Fruit fly (Drosophila melanogaster) whole organism, wandering third instar larva: Measurements from ENCODE around the gene P5CDh1.
A peak's percentile ranks its signal among the peaks of the same experiment; 100 is the strongest.

Experiments
- Abd-B ChIP-seq: fragments of >200 bp; optimal IDR thresholded peaks from 2 replicates; lab custom pipeline; 2017; ENCODE audit warnings: missing biosample characterization, missing genetic modification characterization
- CG32264 ChIP-seq: fragments of 200-800 bp; sonication (Bioruptor generic); optimal IDR thresholded peaks from 2 replicates; lab custom pipeline; 2016; ENCODE audit warnings: missing biosample characterization, missing genetic modification characterization
- CG9705 ChIP-seq: fragments of 200-800 bp; sonication (Bioruptor generic); optimal IDR thresholded peaks from 2 replicates; lab custom pipeline; 2018; ENCODE audit warnings: missing biosample characterization, mild to moderate bottlenecking, missing genetic modification characterization
- CrebA ChIP-seq: fragments of 200-800 bp; sonication (Bioruptor generic); optimal IDR thresholded peaks from 2 replicates; lab custom pipeline; 2016; ENCODE audit warnings: missing biosample characterization, mild to moderate bottlenecking, missing genetic modification characterization, borderline replicate concordance
- Dfd ChIP-seq: fragments of >200 bp; optimal IDR thresholded peaks from 2 replicates; lab custom pipeline; 2017; ENCODE audit warnings: missing biosample characterization, missing genetic modification characterization
- Dif ChIP-seq: fragments of 200-275, 200-300 bp; sonication (Bioruptor generic); optimal IDR thresholded peaks from 2 replicates; lab custom pipeline; 2018; ENCODE audit warnings: missing biosample characterization, missing genetic modification characterization; ENCODE audit not compliant: partially characterized antibody
- GATAd ChIP-seq: sonication (Bioruptor generic); optimal IDR thresholded peaks from 2 replicates; lab custom pipeline; 2016; ENCODE audit warnings: missing biosample characterization, missing genetic modification characterization
- HLH106 ChIP-seq: fragments of 200-800 bp; optimal IDR thresholded peaks from 3 replicates; lab custom pipeline; 2019; ENCODE audit warnings: missing biosample characterization, mild to moderate bottlenecking, missing genetic modification characterization, moderate library complexity
- Hnf4 ChIP-seq: fragments of 200-800 bp; sonication (Bioruptor generic); optimal IDR thresholded peaks from 2 replicates; lab custom pipeline; 2016; ENCODE audit warnings: missing biosample characterization, mild to moderate bottlenecking, missing genetic modification characterization
- Hr78 ChIP-seq: fragments of >200 bp; optimal IDR thresholded peaks from 2 replicates; lab custom pipeline; 2017; ENCODE audit warnings: missing biosample characterization, missing genetic modification characterization
- Hr83 ChIP-seq: fragments of 200-300 bp; sonication (Bioruptor generic); optimal IDR thresholded peaks from 2 replicates; lab custom pipeline; 2016; ENCODE audit warnings: missing biosample characterization, mild to moderate bottlenecking, missing genetic modification characterization, moderate library complexity; ENCODE audit not compliant: poor library complexity, severe bottlenecking
- Jra ChIP-seq: sonication (Bioruptor generic); optimal IDR thresholded peaks from 2 replicates; lab custom pipeline; 2016; ENCODE audit warnings: missing biosample characterization, missing genetic modification characterization
- Mio ChIP-seq: sonication (Bioruptor generic); optimal IDR thresholded peaks from 2 replicates; lab custom pipeline; 2016; ENCODE audit warnings: missing biosample characterization, missing genetic modification characterization
- Myc ChIP-seq: fragments of >200 bp; optimal IDR thresholded peaks from 2 replicates; lab custom pipeline; 2017
- N ChIP-seq: fragments of >200 bp; optimal IDR thresholded peaks from 2 replicates; lab custom pipeline; 2018; ENCODE audit warnings: missing biosample characterization, missing external identifiers, missing genetic modification characterization
- OdsH ChIP-seq: fragments of 200-800 bp; sonication (Bioruptor generic); optimal IDR thresholded peaks from 2 replicates; lab custom pipeline; 2016; ENCODE audit warnings: missing biosample characterization, mild to moderate bottlenecking, missing genetic modification characterization
- Rel ChIP-seq, 2 experiments: fragments of 200-800 bp; sonication (Bioruptor generic) in 1 of 2; optimal IDR thresholded peaks; 2 replicates in 1 of 2; 3 replicates in 1 of 2; lab custom pipeline; 2016 to 2019; ENCODE audit warnings: mild to moderate bottlenecking in 2 of 2, missing biosample characterization in 2 of 2, missing genetic modification characterization in 2 of 2, moderate library complexity in 1 of 2
- Sp1 ChIP-seq: fragments of 200-800 bp; sonication (Bioruptor generic); optimal IDR thresholded peaks from 3 replicates; lab custom pipeline; 2019; ENCODE audit warnings: missing biosample characterization, mild to moderate bottlenecking, missing genetic modification characterization, moderate library complexity
- Vsx2 ChIP-seq: fragments of 200-300, 225-300 bp; sonication (Bioruptor generic); optimal IDR thresholded peaks from 2 replicates; lab custom pipeline; 2018; ENCODE audit warnings: missing biosample characterization, missing genetic modification characterization; ENCODE audit not compliant: partially characterized antibody
- br ChIP-seq: fragments of 200-800 bp; sonication (Bioruptor generic); optimal IDR thresholded peaks from 2 replicates; lab custom pipeline; 2016; ENCODE audit warnings: missing biosample characterization, missing genetic modification characterization
- brk ChIP-seq: fragments of 200-800 bp; sonication (Bioruptor generic); optimal IDR thresholded peaks from 2 replicates; lab custom pipeline; 2016; ENCODE audit warnings: missing biosample characterization, mild to moderate bottlenecking, missing genetic modification characterization
- dl ChIP-seq, 2 experiments: fragments of 175-275, 200-275 bp in 1 of 2; fragments of 200-275 bp in 1 of 2; sonication (Bioruptor generic); optimal IDR thresholded peaks; lab custom pipeline; 2018; ENCODE audit warnings: mild to moderate bottlenecking in 2 of 2, missing biosample characterization in 2 of 2, missing genetic modification characterization in 2 of 2, moderate library complexity in 2 of 2; ENCODE audit not compliant: partially characterized antibody in 2 of 2, insufficient read depth in 1 of 2
- dmrt93B ChIP-seq: fragments of 200-800 bp; sonication (Bioruptor generic); optimal IDR thresholded peaks from 2 replicates; lab custom pipeline; 2018; ENCODE audit warnings: missing biosample characterization, mild to moderate bottlenecking, missing genetic modification characterization
- dsf ChIP-seq: sonication (Bioruptor generic); optimal IDR thresholded peaks from 2 replicates; lab custom pipeline; 2016; ENCODE audit warnings: missing biosample characterization, missing genetic modification characterization, borderline replicate concordance
- ey ChIP-seq: fragments of 200-800 bp; sonication (Bioruptor generic); optimal IDR thresholded peaks from 2 replicates; lab custom pipeline; 2016; ENCODE audit warnings: missing biosample characterization, missing genetic modification characterization
- foxo ChIP-seq, 2 experiments: fragments of 200-800 bp; sonication (Bioruptor generic); optimal IDR thresholded peaks; 2 replicates in 1 of 2; 3 replicates in 1 of 2; lab custom pipeline; 2016 to 2017; ENCODE audit warnings: missing biosample characterization in 2 of 2, missing genetic modification characterization in 2 of 2
- fru ChIP-seq: fragments of 200-800 bp; sonication (Bioruptor generic); optimal IDR thresholded peaks from 3 replicates; lab custom pipeline; 2016; ENCODE audit warnings: missing biosample characterization, mild to moderate bottlenecking, missing genetic modification characterization
- h ChIP-seq: fragments of 200-800 bp; sonication (Bioruptor generic); optimal IDR thresholded peaks from 3 replicates; lab custom pipeline; 2016; ENCODE audit warnings: missing biosample characterization, mild to moderate bottlenecking, missing genetic modification characterization
- jim ChIP-seq: fragments of 175-275, 200-325 bp; sonication (Bioruptor generic); optimal IDR thresholded peaks from 2 replicates; lab custom pipeline; 2016; ENCODE audit warnings: missing biosample characterization, mild to moderate bottlenecking, missing genetic modification characterization
- lola ChIP-seq: fragments of >200 bp; optimal IDR thresholded peaks from 2 replicates; lab custom pipeline; 2017; ENCODE audit warnings: missing biosample characterization, missing genetic modification characterization
- pan ChIP-seq: fragments of >200 bp; optimal IDR thresholded peaks from 2 replicates; lab custom pipeline; 2017
- psq ChIP-seq: fragments of 200-800 bp; sonication (Bioruptor generic); optimal IDR thresholded peaks from 3 replicates; lab custom pipeline; 2017; ENCODE audit warnings: missing biosample characterization, mild to moderate bottlenecking, missing genetic modification characterization, moderate library complexity
- rgr ChIP-seq: fragments of 200-800 bp; sonication (Bioruptor generic); optimal IDR thresholded peaks from 3 replicates; lab custom pipeline; 2016; ENCODE audit warnings: missing biosample characterization, mild to moderate bottlenecking, missing genetic modification characterization
- sage ChIP-seq: fragments of 200-800 bp; sonication (Bioruptor generic); optimal IDR thresholded peaks from 2 replicates; lab custom pipeline; 2016; ENCODE audit warnings: missing biosample characterization, mild to moderate bottlenecking, missing genetic modification characterization
- sv ChIP-seq: fragments of 200-800 bp; sonication (Bioruptor generic); optimal IDR thresholded peaks from 3 replicates; lab custom pipeline; 2016; ENCODE audit warnings: missing biosample characterization, missing genetic modification characterization
- tai ChIP-seq: sonication (Bioruptor generic); optimal IDR thresholded peaks from 2 replicates; lab custom pipeline; 2016; ENCODE audit warnings: missing biosample characterization, missing genetic modification characterization
- usp ChIP-seq: fragments of >200 bp; optimal IDR thresholded peaks from 2 replicates; lab custom pipeline; 2017; ENCODE audit warnings: missing biosample characterization, missing genetic modification characterization
- woc ChIP-seq: sonication (Bioruptor generic); optimal IDR thresholded peaks from 2 replicates; lab custom pipeline; 2016; ENCODE audit warnings: missing biosample characterization, mild to moderate bottlenecking, missing genetic modification characterization

P5CDh1 gene

dm6 chr3L:21828177-21828589 is 13.0 kb downstream of the P5CDh1 start, which contains the start of gene CG32448 (continued):
- TF ChIP-seq Vsx2 (GFP tag; lab: Kevin White, UChicago) = no peak
- TF ChIP-seq Myc = no peak
- TF ChIP-seq N (GFP tag; lab: Kevin White, UChicago) = no peak
- peak; percentile 52 for TF ChIP-seq h
- TF ChIP-seq lola (GFP tag; lab: Kevin White, UChicago) = no peak

DNA sequence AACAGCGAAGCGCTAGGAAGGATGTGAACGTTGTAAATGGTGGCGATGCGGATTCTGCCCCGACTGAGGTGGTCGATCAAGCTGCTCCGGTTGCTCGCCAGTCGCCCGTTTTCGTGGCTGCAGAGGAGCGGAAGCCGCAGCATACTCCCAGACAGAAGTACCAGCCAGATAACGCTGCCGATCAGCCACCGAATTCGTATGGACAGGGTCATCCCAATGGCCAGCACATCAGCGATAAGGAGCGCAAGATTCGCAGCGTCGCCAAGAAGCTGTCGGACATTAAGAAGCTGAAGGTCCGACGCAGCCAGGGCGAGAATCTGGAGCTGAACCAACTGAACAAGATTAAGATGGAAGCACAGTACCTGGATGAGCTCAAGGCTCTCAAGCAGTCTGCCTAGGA is 14.0 kb downstream of the P5CDh1 start:
- no peak for TF ChIP-seq brk (GFP tag; lab: Kevin White, UChicago)
- TF ChIP-seq usp (GFP tag; lab: Kevin White, UChicago) = no peak
- no peak for TF ChIP-seq Vsx2 (GFP tag; lab: Kevin White, UChicago)
- no peak for TF ChIP-seq dmrt93B (GFP tag; lab: Kevin White, UChicago)
- TF ChIP-seq Hnf4 (GFP tag; lab: Kevin White, UChicago) = no peak

DNA sequence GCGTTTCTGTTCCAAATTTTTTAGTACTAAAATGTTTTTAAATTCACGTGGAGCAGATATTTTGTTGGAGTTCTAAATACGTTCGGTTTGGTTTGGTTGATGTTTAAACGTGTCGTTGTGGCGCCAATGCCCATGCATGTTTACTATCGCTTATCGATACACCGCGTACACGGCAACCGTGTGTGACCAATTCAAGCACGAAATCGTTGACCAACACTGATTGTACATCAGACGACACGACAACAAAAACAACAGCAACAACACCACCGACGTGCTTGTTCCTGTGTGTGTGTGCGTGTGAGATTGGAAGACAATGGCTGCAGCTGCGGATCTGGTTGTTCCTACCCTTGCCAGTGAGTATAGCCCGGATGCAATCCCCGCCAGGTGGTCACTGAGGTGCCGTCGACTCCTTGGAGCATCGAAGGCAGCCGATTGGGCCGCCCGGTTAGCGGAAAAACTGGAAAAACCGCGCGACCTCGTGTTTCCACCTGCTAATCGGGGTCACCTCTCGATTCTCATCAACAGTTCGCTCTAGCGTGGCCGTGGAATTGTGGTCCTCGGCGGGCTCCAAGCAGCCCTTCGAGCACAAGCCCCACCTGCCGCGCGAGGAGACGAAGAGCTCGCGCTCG is 16.3 kb downstream of the P5CDh1 start, which contains the start of gene eIF2A:
Gene eIF2A (plus strand): TSS at position 16 of the 629 bp plus-strand sequence.
- TF ChIP-seq Dif = peak; percentile 60
- no peak for TF ChIP-seq CG32264 (GFP tag; lab: Kevin White, UChicago)
- TF ChIP-seq Hr83 = peak; percentile 94
- TF ChIP-seq lola (GFP tag; lab: Kevin White, UChicago) = no peak
- TF ChIP-seq OdsH = peak; percentile 64
- peak; percentile 77 for TF ChIP-seq Hnf4 (GFP tag; lab: Kevin White, UChicago)
- no peak for TF ChIP-seq pan (lab: Kevin White, UChicago)
- no peak for TF ChIP-seq Dfd (GFP tag; lab: Kevin White, UChicago)
- no peak for TF ChIP-seq usp (GFP tag; lab: Kevin White, UChicago)
- TF ChIP-seq ey = peak; percentile 68
- TF ChIP-seq HLH106 = peak; percentile 63
- TF ChIP-seq Mio = no peak
- peak; percentile 56 for TF ChIP-seq Sp1 (GFP tag; lab: Kevin White, UChicago)
- peak; percentile 52 for TF ChIP-seq br (GFP tag; lab: Kevin White, UChicago)
- no peak for TF ChIP-seq CrebA (GFP tag; lab: Kevin White, UChicago)
- peak; percentile 25 for TF ChIP-seq CG9705
- TF ChIP-seq N (GFP tag; lab: Kevin White, UChicago) = no peak
- TF ChIP-seq GATAd (GFP tag; lab: Kevin White, UChicago) = peak; percentile 24
- TF ChIP-seq Vsx2 (GFP tag; lab: Kevin White, UChicago) = no peak
- TF ChIP-seq dmrt93B (GFP tag; lab: Kevin White, UChicago) = no peak
- TF ChIP-seq brk (GFP tag; lab: Kevin White, UChicago) = no peak
- TF ChIP-seq h = peak; percentile 80
- TF ChIP-seq Hr78 (GFP tag; lab: Kevin White, UChicago) = no peak
- peak; percentile 81 for TF ChIP-seq Jra (GFP tag; lab: Kevin White, UChicago)
- TF ChIP-seq dl (GFP tag; optimal IDR thresholded peaks at IDR 0.05; lab: Kevin White, UChicago; ENCODE audit: insufficient read depth in 1 of 2, partially characterized antibody in 2 of 2) = no peak
- peak; percentile 6 for TF ChIP-seq Myc
- TF ChIP-seq jim (GFP tag; lab: Kevin White, UChicago) = no peak
- no peak for TF ChIP-seq dsf (GFP tag; lab: Kevin White, UChicago)
- peak; percentile 41 for TF ChIP-seq psq (GFP tag; lab: Kevin White, UChicago)
- TF ChIP-seq woc (GFP tag; lab: Kevin White, UChicago) = peak; percentile 24
- no peak for TF ChIP-seq tai (GFP tag; lab: Kevin White, UChicago)
- peak in 1 of 2 experiments; percentile 76 for TF ChIP-seq foxo (GFP tag; optimal IDR thresholded peaks at IDR 0.05; lab: Kevin White, UChicago)
- no peak for TF ChIP-seq Abd-B
- TF ChIP-seq fru (GFP tag; lab: Kevin White, UChicago) = peak; percentile 42
- TF ChIP-seq Rel (GFP tag; optimal IDR thresholded peaks at IDR 0.05; lab: Kevin White, UChicago) = no peak
- TF ChIP-seq Rel (tag; optimal IDR thresholded peaks at IDR 0.05; lab: Kevin White, UChicago) = peak; percentile 58
- TF ChIP-seq sv (GFP tag; lab: Kevin White, UChicago) = peak; percentile 47
- TF ChIP-seq sage (GFP tag; lab: Kevin White, UChicago) = no peak
- TF ChIP-seq rgr = peak; percentile 79
- TF ChIP-seq, all 38 proteins: peak for 20
